Worm (Caenorhabditis elegans): ENCODE measurements around the gene Y59H11AM.1.
A peak's percentile ranks its signal among the peaks of the same experiment; 100 is the strongest.

Gene Y59H11AM.1

DNA sequence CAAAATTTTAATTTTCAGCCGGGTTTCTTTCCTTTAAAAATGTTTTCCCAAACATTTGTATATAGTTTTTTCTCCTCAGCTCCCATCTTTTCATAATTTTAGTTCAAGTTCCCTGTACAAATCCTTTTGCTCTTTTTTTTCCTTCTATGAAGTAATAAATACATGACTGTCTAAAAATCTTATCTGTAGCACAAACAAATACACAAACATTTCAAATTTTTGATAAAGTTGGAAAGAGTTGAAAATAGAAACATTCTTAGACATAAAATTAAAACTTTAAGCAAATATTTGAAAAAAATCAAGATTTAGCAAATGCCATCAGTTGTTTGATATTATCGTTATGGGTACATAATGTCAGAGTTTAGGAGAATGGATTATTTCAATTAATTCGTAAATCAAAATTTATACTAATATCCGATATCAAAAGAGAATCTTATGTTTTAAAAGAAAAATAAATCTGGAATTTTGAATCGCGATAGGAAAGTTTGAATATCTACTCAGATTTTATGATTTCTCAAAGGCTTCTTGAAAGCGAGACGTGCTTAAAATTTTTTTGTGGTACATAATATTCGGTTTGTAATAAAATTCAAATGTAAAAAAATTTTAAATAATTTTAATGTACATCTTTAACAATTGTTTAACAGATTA is 33.1 kb upstream of the Y59H11AM.1 start:
- TF ChIP-seq lin-1 (GFP tag; IDR thresholded peaks at IDR 0.05), result peak; percentile 56; the same call in 1 of the 2 replicates
- TF ChIP-seq nhr-28 (tag; optimal IDR thresholded peaks at IDR 0.05), result no peak
- TF ChIP-seq mep-1 (tag; optimal IDR thresholded peaks at IDR 0.05), result peak; percentile 61
- TF ChIP-seq lin-38 (GFP tag; IDR thresholded peaks at IDR 0.05), result no peak
- TF ChIP-seq ceh-28 (tag; optimal IDR thresholded peaks at IDR 0.05), result no peak
- TF ChIP-seq nhr-25 (tag; optimal IDR thresholded peaks at IDR 0.05; ENCODE audit: borderline replicate concordance, insufficient read depth), result no peak
- TF ChIP-seq daf-16 (GFP tag; optimal IDR thresholded peaks at IDR 0.05), result peak in 1 of 2 experiments; percentile 38
- TF ChIP-seq daf-16 (tag; optimal IDR thresholded peaks at IDR 0.05), result peak; percentile 50
- TF ChIP-seq Y105C5A.15 (GFP tag; IDR thresholded peaks at IDR 0.05), result 0 out of 2 replicates have a peak, but pooled peaks have one; percentile 14
- peak; percentile 1 for TF ChIP-seq gei-8 (GFP tag; optimal IDR thresholded peaks at IDR 0.05)
- 0 out of 2 replicates have a peak, but pooled peaks have one; percentile 5 for TF ChIP-seq Y75B8A.6 (GFP tag; IDR thresholded peaks at IDR 0.05)
- TF ChIP-seq zfp-3 (GFP tag; conservative IDR thresholded peaks at IDR 0.05), result 0 out of 2 replicates have a peak, but pooled peaks have one; percentile 16
- peak; percentile 34; the same call in 1 of the 2 replicates for TF ChIP-seq T26A8.4 (GFP tag; IDR thresholded peaks at IDR 0.05)
- TF ChIP-seq lsy-2 (tag; optimal IDR thresholded peaks at IDR 0.05), result peak in 1 of 2 experiments; percentile 20
- TF ChIP-seq T20F7.1 (GFP tag; optimal IDR thresholded peaks at IDR 0.05), result peak; percentile 4
- peak; percentile 89 for TF ChIP-seq aha-1 (tag)
- peak; percentile 10 for TF ChIP-seq nhr-77 (tag; optimal IDR thresholded peaks at IDR 0.05)
- TF ChIP-seq lin-15B (tag; optimal IDR thresholded peaks at IDR 0.05), result no peak
- peak; percentile 24 for TF ChIP-seq dve-1 (tag; optimal IDR thresholded peaks at IDR 0.05; ENCODE audit: insufficient read depth)
- peak; percentile 6 for TF ChIP-seq fos-1 (tag; optimal IDR thresholded peaks at IDR 0.05)
- TF ChIP-seq tra-1 (GFP tag; IDR thresholded peaks at IDR 0.05), result peak; percentile 9; the same call in 1 of the 2 replicates
- TF ChIP-seq ZK337.2 (GFP tag; IDR thresholded peaks at IDR 0.05), result 0 out of 2 replicates have a peak, but pooled peaks have one; percentile 33

DNA sequence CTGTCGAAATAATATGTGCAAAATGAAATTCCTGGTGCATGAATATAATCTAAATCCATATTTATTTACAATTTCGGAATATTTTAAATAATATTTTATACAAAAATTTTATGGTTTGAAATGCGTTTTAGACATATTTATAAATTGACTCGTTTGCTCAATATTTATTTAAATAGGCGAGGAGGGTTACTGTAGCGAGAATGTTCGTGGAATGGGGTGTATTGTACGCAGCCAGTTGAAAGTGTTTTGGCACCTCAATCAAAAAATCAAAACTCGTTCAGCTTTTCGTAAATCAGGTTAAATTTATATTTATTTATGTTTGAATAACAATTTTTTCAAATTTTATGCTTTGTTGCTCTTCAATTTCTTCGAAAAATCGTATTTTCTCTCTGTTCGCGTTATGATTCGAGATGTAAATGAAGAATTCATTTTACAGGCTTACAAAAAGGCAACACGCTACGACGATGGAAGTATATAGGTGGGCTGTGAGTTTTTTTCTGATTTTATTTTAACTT is 32.5 kb upstream of the Y59H11AM.1 start, which contains the start of gene hyl-1:
hyl-1 (plus strand) TSS at position 465 of the 515 bp plus-strand sequence.
- TF ChIP-seq egl-43 (GFP tag; IDR thresholded peaks at IDR 0.05) (no peak), skn-1 (tag; optimal IDR thresholded peaks at IDR 0.05) (no peak), aha-1 (tag) (peak; percentile 78), set-16 (GFP tag; IDR thresholded peaks at IDR 0.05) (no peak), fkh-10 (GFP tag; optimal IDR thresholded peaks at IDR 0.05) (no peak), cey-2 (tag; optimal IDR thresholded peaks at IDR 0.05; ENCODE audit: borderline replicate concordance, insufficient read depth) (no peak), ZK337.2 (GFP tag; IDR thresholded peaks at IDR 0.05) (no peak), snpc-1.2 (GFP tag; IDR thresholded peaks at IDR 0.05) (peak; percentile 65), aly-2 (tag; optimal IDR thresholded peaks at IDR 0.05) (no peak), arid-1 (GFP tag; conservative IDR thresholded peaks at IDR 0.05) (no peak), ceh-32 (tag; optimal IDR thresholded peaks at IDR 0.05; ENCODE audit: poor library complexity) (no peak), saeg-2 (GFP tag; IDR thresholded peaks at IDR 0.05) (no peak), zip-11 (GFP tag; IDR thresholded peaks at IDR 0.05) (0 out of 2 replicates have a peak, but pooled peaks have one; percentile 19), lin-38 (GFP tag; IDR thresholded peaks at IDR 0.05) (peak; percentile 40; the same call in 1 of the 2 replicates), hif-1 (tag; optimal IDR thresholded peaks at IDR 0.05) (no peak), mxl-3 (GFP tag; optimal IDR thresholded peaks at IDR 0.05) (no peak)

DNA sequence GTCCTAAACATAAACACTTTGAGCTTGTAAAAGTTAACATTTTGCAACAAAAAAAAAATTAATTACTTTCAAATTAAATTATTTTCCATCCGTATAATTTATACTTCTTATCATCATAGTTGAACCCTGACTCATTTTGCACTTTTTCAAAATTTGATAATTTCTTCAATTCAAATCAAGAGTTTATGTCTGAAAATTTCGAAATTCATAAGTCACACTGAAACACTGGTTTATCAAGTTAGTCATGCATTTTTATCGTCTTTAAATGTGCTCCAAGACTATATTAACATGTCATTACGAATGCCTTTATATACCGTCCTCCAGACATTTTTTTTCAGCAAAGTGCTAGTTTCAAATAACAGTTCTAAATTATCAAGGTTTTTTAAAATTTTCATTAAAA is 31.6 kb upstream of the Y59H11AM.1 start:
- TF ChIP-seq zip-11 (GFP tag; IDR thresholded peaks at IDR 0.05), result no peak
- TF ChIP-seq ZK337.2 (GFP tag; IDR thresholded peaks at IDR 0.05), result no peak
- TF ChIP-seq sdz-12 (GFP tag; optimal IDR thresholded peaks at IDR 0.05), result no peak
- TF ChIP-seq hlh-11 (tag; optimal IDR thresholded peaks at IDR 0.05), result peak; percentile 36
- TF ChIP-seq hlh-30 (tag; optimal IDR thresholded peaks at IDR 0.05; ENCODE audit: insufficient read depth), result peak; percentile 1
- TF ChIP-seq spr-3 (GFP tag; optimal IDR thresholded peaks at IDR 0.05), result no peak
- no peak for TF ChIP-seq jun-1 (tag; optimal IDR thresholded peaks at IDR 0.05)
- TF ChIP-seq nhr-77 (tag; optimal IDR thresholded peaks at IDR 0.05), result peak; percentile 24
- no peak for TF ChIP-seq vab-7 (GFP tag; IDR thresholded peaks at IDR 0.05)
- peak; percentile 80 for TF ChIP-seq dmd-6 (GFP tag; IDR thresholded peaks at IDR 0.05)
- peak; percentile 53 for TF ChIP-seq php-3 (GFP tag; IDR thresholded peaks at IDR 0.05)
- TF ChIP-seq aha-1 (tag), result no peak
- peak; percentile 94 for TF ChIP-seq pqm-1 (tag; optimal IDR thresholded peaks at IDR 0.05)
- TF ChIP-seq dmd-8 (GFP tag; IDR thresholded peaks at IDR 0.05), result no peak
- TF ChIP-seq ZK546.5 (tag; optimal IDR thresholded peaks at IDR 0.05), result no peak
- TF ChIP-seq daf-19 (GFP tag; conservative IDR thresholded peaks at IDR 0.05), result no peak

All from whole organism, L4 larva.